Worm (Caenorhabditis elegans) whole organism, midembryonic: ENCODE measurements around the gene W06H8.2.

Source experiments
- T22C8.4 ChIP-seq: fragments of 200-800 bp; sonication (Bioruptor generic); IDR thresholded peaks from 2 replicates; pipeline ENCODE4 v1.3.6; 2022; ENCODE audit warnings: missing genetic modification characterization, missing compliant biosample characterization
- cog-1 ChIP-seq: sonication (generic microtip); optimal IDR thresholded peaks from 2 replicates; lab custom pipeline; 2016; ENCODE audit warnings: missing genetic modification characterization, missing compliant biosample characterization
- flt-1 ChIP-seq: fragments of 200-800 bp; sonication (Bioruptor generic); IDR thresholded peaks from 2 replicates; pipeline ENCODE4 v1.3.6; 2022; ENCODE audit warnings: missing genetic modification characterization, missing compliant biosample characterization
- klf-2 ChIP-seq: fragments of 200-800 bp; sonication (Bioruptor generic); conservative IDR thresholded peaks from 2 replicates; pipeline ENCODE4 v1.3.6; 2022; ENCODE audit warnings: missing genetic modification reagents, missing genetic modification characterization, missing compliant biosample characterization
- med-1 ChIP-seq: sonication (generic microtip); optimal IDR thresholded peaks from 2 replicates; lab custom pipeline; 2017; ENCODE audit warnings: missing genetic modification characterization, mild to moderate bottlenecking, missing compliant biosample characterization, antibody characterized with exemption, missing genetic modification reagents; ENCODE audit not compliant: insufficient read depth
- ref-1 ChIP-seq: fragments of 200-800 bp; sonication (Bioruptor generic); conservative IDR thresholded peaks from 2 replicates; pipeline ENCODE4 v1.3.6; 2022; ENCODE audit warnings: missing genetic modification reagents, missing genetic modification characterization, missing compliant biosample characterization
- tab-1 ChIP-seq: fragments of 200-800 bp; sonication (Bioruptor generic); IDR thresholded peaks from 2 replicates; pipeline ENCODE4 v1.3.6; 2022; ENCODE audit warnings: missing genetic modification characterization, missing compliant biosample characterization
- ztf-23 ChIP-seq: fragments of 200-800 bp; sonication (Bioruptor generic); IDR thresholded peaks from 2 replicates; pipeline ENCODE4 v1.3.6; 2022; ENCODE audit warnings: missing genetic modification reagents, missing genetic modification characterization, missing compliant biosample characterization
- ztf-29 ChIP-seq: fragments of 200-800 bp; sonication (Bioruptor generic); IDR thresholded peaks from 2 replicates; pipeline ENCODE4 v1.3.6; 2022; ENCODE audit warnings: missing genetic modification reagents, missing genetic modification characterization, missing compliant biosample characterization

W06H8.2 gene

DNA sequence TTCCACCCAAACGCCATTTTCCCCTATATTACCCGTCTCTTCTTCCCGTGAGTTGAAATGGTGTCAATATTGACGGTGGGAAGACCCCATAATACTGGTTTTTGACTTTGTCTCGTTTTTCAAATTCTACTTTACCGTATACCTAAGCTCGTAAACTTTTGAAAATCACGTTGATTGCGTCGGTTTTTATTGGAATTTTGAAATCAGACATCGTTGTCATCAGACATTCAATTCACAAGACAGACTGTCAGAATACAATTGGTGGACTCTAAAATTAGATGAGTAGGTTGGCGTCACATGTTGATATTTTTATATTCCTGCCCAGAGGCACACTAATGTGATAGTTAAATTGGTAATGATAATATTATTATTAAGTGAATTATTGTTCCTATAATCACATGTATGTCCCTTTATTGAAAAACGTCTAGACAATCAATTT is 25.4 kb downstream of the W06H8.2 start:
- no peak for TF ChIP-seq ztf-29 (GFP tag; lab: Robert Waterston, UW)
- TF ChIP-seq klf-2 = no peak
- TF ChIP-seq cog-1 = no peak
- TF ChIP-seq tab-1 (GFP tag; lab: Robert Waterston, UW) = no peak

DNA sequence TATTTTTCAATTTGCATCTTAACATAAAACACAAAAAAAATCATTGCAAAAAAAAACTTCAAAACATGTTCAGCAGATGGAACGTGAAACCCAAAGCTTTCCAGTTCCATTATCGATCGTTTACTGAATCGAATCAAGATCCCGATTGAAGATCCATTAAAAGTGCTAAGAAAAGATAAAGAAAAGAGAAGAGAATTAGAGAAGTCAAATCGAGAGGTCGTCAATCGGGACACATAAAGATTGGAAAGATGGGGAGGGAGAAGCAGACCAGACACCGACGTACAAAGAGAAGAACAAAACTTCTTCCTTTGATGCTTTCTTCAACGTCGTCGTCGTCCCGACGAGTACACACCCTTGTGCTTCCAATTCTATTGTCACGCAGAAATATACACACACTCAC is 26.3 kb downstream of the W06H8.2 start:
- no peak for TF ChIP-seq klf-2
- TF ChIP-seq ztf-29 (GFP tag; lab: Robert Waterston, UW) = no peak
- no peak for TF ChIP-seq cog-1
- TF ChIP-seq flt-1 (GFP tag; lab: Robert Waterston, UW) = no peak
- TF ChIP-seq ztf-23 (GFP tag; lab: Robert Waterston, UW) = no peak
- TF ChIP-seq med-1 (GFP tag; lab: Kevin White, UChicago) = no peak
- TF ChIP-seq tab-1 (GFP tag; lab: Robert Waterston, UW) = no peak
- no peak for TF ChIP-seq ref-1 (GFP tag; lab: Robert Waterston, UW)
- TF ChIP-seq T22C8.4 (GFP tag; lab: Robert Waterston, UW) = no peak

DNA sequence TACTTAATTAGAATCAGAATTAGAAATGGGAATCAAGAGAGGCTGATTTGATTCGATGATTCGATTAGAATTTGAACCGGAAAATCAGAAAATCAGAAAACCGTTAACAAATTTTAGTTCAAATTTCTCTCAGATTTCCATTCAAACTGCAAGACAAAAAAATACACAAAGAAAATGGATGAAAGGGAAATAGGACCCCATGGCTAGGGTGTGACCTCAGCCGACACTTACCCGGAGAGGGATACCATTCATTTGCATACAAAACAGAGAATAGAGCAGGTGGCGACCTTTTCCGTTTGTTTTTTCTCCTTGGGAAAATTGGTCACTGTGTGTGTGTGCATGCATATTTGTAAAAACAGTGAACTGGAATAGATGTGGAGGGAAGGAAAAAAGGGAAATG is 27.4 kb downstream of the W06H8.2 start:
- no peak for TF ChIP-seq ztf-23 (GFP tag; lab: Robert Waterston, UW)
- TF ChIP-seq T22C8.4 (GFP tag; lab: Robert Waterston, UW) = no peak
- no peak for TF ChIP-seq med-1 (GFP tag; lab: Kevin White, UChicago)
- no peak for TF ChIP-seq klf-2
- no peak for TF ChIP-seq flt-1 (GFP tag; lab: Robert Waterston, UW)
- TF ChIP-seq cog-1 = no peak
- no peak for TF ChIP-seq ztf-29 (GFP tag; lab: Robert Waterston, UW)
- no peak for TF ChIP-seq tab-1 (GFP tag; lab: Robert Waterston, UW)
- no peak for TF ChIP-seq ref-1 (GFP tag; lab: Robert Waterston, UW)

DNA sequence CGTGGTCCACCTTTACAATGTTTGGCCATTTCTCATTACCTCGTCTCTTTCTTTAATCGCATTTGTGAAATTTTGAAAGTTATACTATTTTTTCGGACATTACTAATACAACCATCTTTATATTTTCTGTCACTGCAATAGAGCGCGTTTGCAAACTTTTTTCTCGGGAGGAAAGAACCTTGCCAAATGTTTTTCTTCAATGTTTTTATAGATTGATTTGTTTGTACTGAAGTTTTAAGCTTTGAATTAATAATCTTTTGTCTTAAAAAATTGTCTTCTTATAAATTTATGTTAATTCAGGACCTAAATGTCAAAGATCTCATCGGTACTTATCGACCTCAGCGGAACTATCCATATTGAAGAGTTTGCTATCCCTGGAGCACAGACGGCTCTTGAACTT is 28.3 kb downstream of the W06H8.2 start, which contains the start of gene K08B12.3:
Gene K08B12.3, plus strand, starts transcription at position 301 of the 400 bp plus-strand sequence.
- TF ChIP-seq tab-1 (GFP tag; lab: Robert Waterston, UW) = no peak
- no peak for TF ChIP-seq cog-1
- no peak for TF ChIP-seq T22C8.4 (GFP tag; lab: Robert Waterston, UW)
- no peak for TF ChIP-seq ref-1 (GFP tag; lab: Robert Waterston, UW)
- TF ChIP-seq flt-1 (GFP tag; lab: Robert Waterston, UW) = no peak
- TF ChIP-seq klf-2 = no peak
- no peak for TF ChIP-seq ztf-29 (GFP tag; lab: Robert Waterston, UW)
- no peak for TF ChIP-seq ztf-23 (GFP tag; lab: Robert Waterston, UW)
- no peak for TF ChIP-seq med-1 (GFP tag; lab: Kevin White, UChicago)

DNA sequence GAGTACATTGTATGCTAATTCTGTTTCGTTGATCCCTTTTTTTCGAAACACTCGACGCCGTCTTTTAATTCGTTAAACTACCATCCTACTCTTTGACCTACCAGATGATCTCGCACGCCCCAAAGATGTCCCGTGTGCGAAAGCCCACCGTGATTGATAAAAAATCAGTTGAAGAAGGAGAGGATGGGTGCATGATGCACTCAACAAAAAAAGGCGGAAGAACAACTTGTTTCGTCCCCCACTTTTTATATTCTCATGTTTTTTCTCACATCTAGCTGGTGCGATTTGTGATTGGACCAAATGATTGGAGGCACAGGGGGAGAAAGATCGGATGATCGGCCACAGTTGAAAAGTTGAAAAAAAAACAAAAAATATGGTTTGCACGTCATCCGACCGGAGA is 31.8 kb downstream of the W06H8.2 start:
- TF ChIP-seq ztf-23 (GFP tag; lab: Robert Waterston, UW) (no peak), med-1 (GFP tag; lab: Kevin White, UChicago) (no peak)

DNA sequence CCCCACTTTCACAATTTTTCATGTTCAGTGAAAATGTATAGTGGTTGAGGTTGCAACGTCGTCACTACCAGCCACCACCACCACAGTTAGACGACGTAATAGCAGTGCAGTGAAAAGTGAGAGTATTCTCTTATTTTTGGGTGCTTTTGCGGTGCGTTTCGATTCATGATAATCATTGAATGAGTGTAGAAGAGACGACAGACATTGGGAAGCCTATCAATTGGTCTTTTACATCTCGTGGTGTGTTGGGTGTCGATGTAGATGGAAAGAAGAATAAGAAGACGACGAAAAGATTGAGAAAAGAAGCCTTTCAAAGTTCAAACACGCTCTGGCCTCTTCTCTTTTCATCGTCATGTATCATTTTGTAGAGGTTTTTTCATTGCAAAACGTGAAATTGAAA is 33.3 kb downstream of the W06H8.2 start:
- TF ChIP-seq ztf-23 (GFP tag; lab: Robert Waterston, UW) (no peak), cog-1 (no peak), med-1 (GFP tag; lab: Kevin White, UChicago) (no peak), T22C8.4 (GFP tag; lab: Robert Waterston, UW) (no peak), tab-1 (GFP tag; lab: Robert Waterston, UW) (no peak), ztf-29 (GFP tag; lab: Robert Waterston, UW) (no peak), flt-1 (GFP tag; lab: Robert Waterston, UW) (no peak)

DNA sequence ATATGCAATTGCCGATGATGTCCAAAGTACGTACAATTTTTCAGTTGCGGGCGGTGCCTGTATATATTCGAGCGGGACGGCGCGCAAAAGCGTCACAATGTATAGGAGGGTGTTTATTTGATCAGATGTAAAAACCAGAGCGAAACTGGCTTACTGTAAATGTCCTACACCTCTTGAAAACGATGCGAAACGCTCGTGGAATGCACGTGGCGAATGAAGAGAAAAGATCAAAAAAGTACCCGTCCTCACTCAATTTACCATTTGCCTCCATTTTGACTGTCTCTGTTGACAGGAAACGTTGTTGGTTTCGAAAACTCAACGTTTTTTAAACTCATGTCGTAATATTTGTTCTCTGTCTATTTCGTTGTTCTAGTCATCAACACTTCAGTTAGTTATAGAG is 34.2 kb downstream of the W06H8.2 start:
- no peak for TF ChIP-seq ztf-29 (GFP tag; lab: Robert Waterston, UW)
- no peak for TF ChIP-seq klf-2
- TF ChIP-seq tab-1 (GFP tag; lab: Robert Waterston, UW) = no peak
- no peak for TF ChIP-seq med-1 (GFP tag; lab: Kevin White, UChicago)
- no peak for TF ChIP-seq ztf-23 (GFP tag; lab: Robert Waterston, UW)
- no peak for TF ChIP-seq ref-1 (GFP tag; lab: Robert Waterston, UW)
- TF ChIP-seq T22C8.4 (GFP tag; lab: Robert Waterston, UW) = no peak
- no peak for TF ChIP-seq flt-1 (GFP tag; lab: Robert Waterston, UW)
- TF ChIP-seq cog-1 = no peak

DNA sequence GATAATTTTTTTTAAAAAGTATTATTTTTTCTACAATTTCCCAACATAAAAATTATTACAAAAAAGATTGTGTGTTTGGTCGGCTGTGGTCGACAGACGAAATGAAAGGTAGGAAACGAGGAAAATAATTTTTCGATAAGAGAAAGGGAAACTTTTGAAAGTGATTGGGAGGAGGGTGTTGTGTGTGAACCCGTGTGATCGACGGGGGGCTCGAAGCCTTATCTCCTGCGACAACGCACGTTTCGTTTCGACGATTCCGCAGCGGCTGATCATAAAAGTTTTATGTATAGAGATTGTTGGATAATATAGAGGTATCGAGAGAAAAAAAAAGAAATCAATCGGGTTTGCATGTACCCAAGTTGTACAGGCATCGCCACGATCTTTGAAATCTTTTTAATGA is 36.7 kb downstream of the W06H8.2 start:
- TF ChIP-seq ztf-29 (GFP tag; lab: Robert Waterston, UW) (no peak), flt-1 (GFP tag; lab: Robert Waterston, UW) (no peak), tab-1 (GFP tag; lab: Robert Waterston, UW) (no peak), T22C8.4 (GFP tag; lab: Robert Waterston, UW) (no peak), klf-2 (no peak), med-1 (GFP tag; lab: Kevin White, UChicago) (no peak), cog-1 (no peak), ref-1 (GFP tag; lab: Robert Waterston, UW) (no peak), ztf-23 (GFP tag; lab: Robert Waterston, UW) (no peak)

DNA sequence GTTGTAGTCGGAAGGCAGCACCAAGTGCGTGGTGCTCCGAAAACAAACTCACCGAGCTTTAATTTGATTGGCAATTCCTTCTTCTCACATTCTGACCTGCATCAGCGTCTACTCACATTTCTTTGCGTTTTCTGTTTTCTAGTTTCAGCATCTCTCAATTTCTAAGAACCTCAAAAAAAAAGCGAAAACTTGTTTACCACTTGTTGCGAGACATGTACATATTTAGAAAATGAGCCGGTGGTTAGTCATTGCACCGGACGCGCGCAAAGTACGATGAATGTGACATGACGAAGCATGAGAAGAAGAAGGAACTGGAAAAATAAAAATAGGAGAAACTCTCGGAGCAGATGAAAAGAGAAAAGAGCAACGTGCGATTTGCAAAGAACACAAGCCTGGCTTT is 38.1 kb downstream of the W06H8.2 start:
- TF ChIP-seq ztf-29 (GFP tag; lab: Robert Waterston, UW) (no peak), tab-1 (GFP tag; lab: Robert Waterston, UW) (no peak)

DNA sequence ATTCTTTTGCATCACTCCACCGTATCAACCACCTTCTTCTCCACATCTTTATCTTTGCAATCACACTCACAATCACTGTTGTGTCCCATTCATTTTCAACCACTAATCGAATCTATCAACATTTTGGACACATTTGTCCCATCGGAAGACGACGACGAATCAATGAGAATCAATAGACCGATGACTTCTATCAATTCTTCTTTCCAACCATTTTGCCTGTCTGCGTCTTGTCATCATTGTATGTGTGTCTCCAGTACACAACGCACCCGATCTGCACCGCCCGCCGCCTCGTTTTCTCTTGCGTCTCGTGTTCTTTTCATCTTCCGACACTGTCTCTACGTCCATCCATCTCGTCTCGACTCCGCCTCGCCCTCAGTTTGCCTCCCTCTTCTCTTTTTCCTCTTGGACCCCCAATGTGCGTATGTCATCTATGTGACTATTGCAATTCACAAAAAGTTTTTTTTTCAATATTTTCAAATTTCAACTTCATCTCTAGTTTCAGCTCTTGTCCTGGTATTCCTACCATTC is 40.0 kb downstream of the W06H8.2 start, which contains the start of gene dmd-7:
Gene dmd-7, plus strand, starts transcription at position 478 of the 528 bp plus-strand sequence.
- TF ChIP-seq tab-1 (GFP tag; lab: Robert Waterston, UW) = 0 out of 2 replicates have a peak, but pooled peaks have one; percentile 9
- no peak for TF ChIP-seq cog-1
